Worm (Caenorhabditis elegans): ENCODE data around the gene C46E10.1.
"Not testable (repeated sequence)": the region's sequence is repeated elsewhere in the genome, so short reads cannot be mapped to it uniquely, and the experiment has no call there.

C46E10.1 gene

ce11 chrII:3757499-3757898 lies 33.5 kb downstream of the C46E10.1 start, which contains the start of gene srx-111:
Gene srx-111, plus strand, starts transcription at chrII:3757799.
- TF ChIP-seq ctbp-1 (GFP tag; IDR thresholded peaks at IDR 0.05) (no peak), F37D6.2 (tag; optimal IDR thresholded peaks at IDR 0.05) (no peak), nhr-48 (tag; optimal IDR thresholded peaks at IDR 0.05) (no peak), saeg-2 (GFP tag; IDR thresholded peaks at IDR 0.05) (no peak), Y5F2A.4 (GFP tag; optimal IDR thresholded peaks at IDR 0.05) (no peak), T26A8.4 (GFP tag; IDR thresholded peaks at IDR 0.05) (no peak), madf-5 (GFP tag; IDR thresholded peaks at IDR 0.05) (no peak), dmd-8 (GFP tag; IDR thresholded peaks at IDR 0.05) (no peak), spr-3 (GFP tag; optimal IDR thresholded peaks at IDR 0.05) (no peak), ces-1 (GFP tag; optimal IDR thresholded peaks at IDR 0.05) (no peak), attf-4 (tag; optimal IDR thresholded peaks at IDR 0.05) (no peak), F49E8.2 (tag; optimal IDR thresholded peaks at IDR 0.05; ENCODE audit: borderline replicate concordance) (no peak), D1046.2 (GFP tag; IDR thresholded peaks at IDR 0.05) (no peak)

- no peak for TF ChIP-seq php-3 (GFP tag; IDR thresholded peaks at IDR 0.05)
- TF ChIP-seq nhr-6 (tag; optimal IDR thresholded peaks at IDR 0.05) = no peak
- TF ChIP-seq ama-1 (optimal IDR thresholded peaks at IDR 0.05) = no peak
- no peak for TF ChIP-seq ces-1 (GFP tag; optimal IDR thresholded peaks at IDR 0.05)
- no peak for TF ChIP-seq ceh-62 (tag; optimal IDR thresholded peaks at IDR 0.05)
- TF ChIP-seq lin-38 (GFP tag; IDR thresholded peaks at IDR 0.05) = no peak
- no peak for TF ChIP-seq ZK546.5 (tag; optimal IDR thresholded peaks at IDR 0.05)
- no peak for TF ChIP-seq rbr-2 (tag; optimal IDR thresholded peaks at IDR 0.05)
- no peak for TF ChIP-seq R02D3.7 (tag; optimal IDR thresholded peaks at IDR 0.05)
- TF ChIP-seq hlh-30 (tag; optimal IDR thresholded peaks at IDR 0.05; ENCODE audit: insufficient read depth) = no peak
- no peak for TF ChIP-seq pqm-1 (tag; optimal IDR thresholded peaks at IDR 0.05)
Observed at ce11 chrII:3759010-3759409, 35.0 kb downstream of the C46E10.1 start, which contains the start of gene T24E12.12. Gene T24E12.12, plus strand, starts transcription at chrII:3759290.

ce11 chrII:3761599-3761998 lies 37.6 kb downstream of the C46E10.1 start, which contains the start of gene T24E12.6:
Gene T24E12.6, minus strand, starts transcription at chrII:3761699.
- TF ChIP-seq unc-62 (GFP tag; optimal IDR thresholded peaks at IDR 0.05 in 1 of 2) = peak in 1 of 2 experiments; percentile 3
- not testable (repeated sequence) for TF ChIP-seq unc-62 (tag; optimal IDR thresholded peaks at IDR 0.05)

- TF ChIP-seq lin-29 (GFP tag; IDR thresholded peaks at IDR 0.05) (no peak), nhr-11 (tag; optimal IDR thresholded peaks at IDR 0.05) (no peak), rbr-2 (tag; optimal IDR thresholded peaks at IDR 0.05) (no peak), Y5F2A.4 (GFP tag; optimal IDR thresholded peaks at IDR 0.05) (no peak), ctbp-1 (GFP tag; IDR thresholded peaks at IDR 0.05) (no peak), dmd-6 (GFP tag; IDR thresholded peaks at IDR 0.05) (no peak), unc-39 (tag; optimal IDR thresholded peaks at IDR 0.05) (no peak), nhr-25 (tag; optimal IDR thresholded peaks at IDR 0.05; ENCODE audit: borderline replicate concordance, insufficient read depth) (no peak), Y75B8A.6 (GFP tag; IDR thresholded peaks at IDR 0.05) (no peak), Y48G9A.11 (GFP tag; IDR thresholded peaks at IDR 0.05) (no peak), nhr-6 (tag; optimal IDR thresholded peaks at IDR 0.05) (no peak)
Observed at ce11 chrII:3764486-3764885, 40.5 kb downstream of the C46E10.1 start, which contains the start of gene srx-112. Gene srx-112, minus strand, starts transcription at chrII:3764586.

ce11 chrII:3771640-3772039 lies 47.6 kb downstream of the C46E10.1 start:
- TF ChIP-seq daf-8 (GFP tag; IDR thresholded peaks at IDR 0.05) (no peak), unc-62 (GFP tag; optimal IDR thresholded peaks at IDR 0.05 in 1 of 2) (peak in 1 of 2 experiments; percentile 94), unc-62 (tag; optimal IDR thresholded peaks at IDR 0.05) (no peak), aha-1 (tag) (peak; percentile 32)

Measured in whole organism, L4 larva.